Worm (Caenorhabditis elegans) whole organism, young adult: ENCODE measurements around the gene ZK1307.9.

Experiments used
- D2030.7 ChIP-seq: fragments of 200-800 bp; sonication (Bioruptor generic); IDR thresholded peaks from 2 replicates; pipeline ENCODE4 v1.3.6; 2022; ENCODE audit warnings: missing genetic modification reagents, missing genetic modification characterization, missing compliant biosample characterization
- F23B12.7 ChIP-seq: sonication (generic microtip); optimal IDR thresholded peaks from 2 replicates; lab custom pipeline; 2017; ENCODE audit warnings: missing genetic modification characterization, mild to moderate bottlenecking, missing compliant biosample characterization, antibody characterized with exemption, moderate library complexity; ENCODE audit not compliant: insufficient read depth
- F33H1.4 ChIP-seq: fragments of 200-800 bp; sonication (Bioruptor generic); IDR thresholded peaks from 2 replicates; pipeline ENCODE4 v1.3.6; 2022; ENCODE audit warnings: missing genetic modification reagents, missing genetic modification characterization, missing compliant biosample characterization
- Y67H2A.10 ChIP-seq: fragments of 200-800 bp; sonication (Bioruptor generic); conservative IDR thresholded peaks from 2 replicates; pipeline ENCODE4 v1.3.6; 2022; ENCODE audit warnings: missing genetic modification reagents, missing genetic modification characterization, missing compliant biosample characterization
- akir-1 ChIP-seq: fragments of 200-800 bp; sonication (Bioruptor generic); optimal IDR thresholded peaks from 2 replicates; lab custom pipeline; 2018; ENCODE audit warnings: mild to moderate bottlenecking, missing genetic modification characterization, moderate library complexity, missing compliant biosample characterization
- ama-1 ChIP-seq, 3 experiments: fragments of 150-350 bp in 1 of 3; sonication (generic microtip) in 2 of 3; optimal IDR thresholded peaks; 2 replicates each; lab custom pipeline; 2014 to 2018; ENCODE audit warnings: missing biosample characterization in 2 of 3, missing genetic modification characterization in 2 of 3, missing genetic modification reagents in 2 of 3
- aptf-2 ChIP-seq: fragments of 200-800 bp; sonication (Bioruptor generic); conservative IDR thresholded peaks from 2 replicates; pipeline ENCODE4 v1.3.6; 2022; ENCODE audit warnings: missing genetic modification reagents, missing genetic modification characterization, missing compliant biosample characterization
- aptf-3 ChIP-seq: fragments of 200-800 bp; sonication (Bioruptor generic); IDR thresholded peaks from 2 replicates; pipeline ENCODE4 v1.3.6; 2022; ENCODE audit warnings: missing genetic modification characterization, missing compliant biosample characterization
- attf-5 ChIP-seq: fragments of 200-800 bp; sonication (Bioruptor generic); optimal IDR thresholded peaks from 2 replicates; lab custom pipeline; 2018; ENCODE audit warnings: mild to moderate bottlenecking, missing genetic modification characterization, missing compliant biosample characterization
- cebp-1 ChIP-seq, 2 experiments: fragments of 200-800 bp in 1 of 2; sonication (Bioruptor generic) in 1 of 2; sonication (generic microtip) in 1 of 2; IDR thresholded peaks in 1 of 2; optimal IDR thresholded peaks in 1 of 2; 2 replicates each; pipeline versions ENCODE4 v1.3.6 to Lab custom; 2017 to 2022; ENCODE audit warnings: missing compliant biosample characterization in 2 of 2, missing genetic modification characterization in 2 of 2, mild to moderate bottlenecking in 1 of 2, missing genetic modification reagents in 1 of 2, moderate library complexity in 1 of 2
- ceh-79 ChIP-seq: sonication (generic microtip); optimal IDR thresholded peaks from 2 replicates; lab custom pipeline; 2017; ENCODE audit warnings: mild to moderate bottlenecking, missing genetic modification characterization, missing compliant biosample characterization
- ets-4 ChIP-seq: fragments of 200-800 bp; sonication (Bioruptor generic); optimal IDR thresholded peaks from 2 replicates; lab custom pipeline; 2018; ENCODE audit warnings: mild to moderate bottlenecking, missing genetic modification characterization, missing compliant biosample characterization
- hmg-1.2 ChIP-seq: fragments of 200-800 bp; sonication (Bioruptor generic); IDR thresholded peaks from 2 replicates; pipeline ENCODE4 v1.3.6; 2022; ENCODE audit warnings: missing genetic modification reagents, missing genetic modification characterization, missing compliant biosample characterization
- hrde-1 ChIP-seq: sonication (generic microtip); optimal IDR thresholded peaks from 2 replicates; lab custom pipeline; 2016; ENCODE audit warnings: missing genetic modification characterization, mild to moderate bottlenecking, missing compliant biosample characterization, moderate library complexity, missing genotype, missing genetic modification reagents, borderline replicate concordance
- let-607 ChIP-seq, 2 experiments: fragments of 200-800 bp in 1 of 2; sonication (Bioruptor generic) in 1 of 2; sonication (generic microtip) in 1 of 2; optimal IDR thresholded peaks; 2 replicates each; lab custom pipeline; 2016 to 2018; ENCODE audit warnings: mild to moderate bottlenecking in 2 of 2, missing compliant biosample characterization in 2 of 2, missing genetic modification characterization in 2 of 2, moderate library complexity in 2 of 2, missing genotype in 1 of 2
- lir-1 ChIP-seq: fragments of 200-800 bp; sonication (Bioruptor generic); conservative IDR thresholded peaks from 2 replicates; pipeline ENCODE4 v1.3.6; 2022; ENCODE audit warnings: missing genetic modification reagents, missing genetic modification characterization, missing compliant biosample characterization
- lsl-1 ChIP-seq: fragments of 200-800 bp; sonication (Bioruptor generic); optimal IDR thresholded peaks from 2 replicates; lab custom pipeline; 2018; ENCODE audit warnings: mild to moderate bottlenecking, missing genetic modification characterization, moderate library complexity, missing compliant biosample characterization
- madf-6 ChIP-seq: fragments of 200-800 bp; sonication (Bioruptor generic); IDR thresholded peaks from 2 replicates; pipeline ENCODE4 v1.3.6; 2022; ENCODE audit warnings: missing genetic modification reagents, missing genetic modification characterization, missing compliant biosample characterization
- madf-8 ChIP-seq: fragments of 200-800 bp; sonication (Bioruptor generic); conservative IDR thresholded peaks from 2 replicates; pipeline ENCODE4 v1.3.6; 2022; ENCODE audit warnings: missing genetic modification reagents, missing genetic modification characterization, missing compliant biosample characterization
- mcd-1 ChIP-seq: fragments of 200-800 bp; sonication (Bioruptor generic); IDR thresholded peaks from 2 replicates; pipeline ENCODE4 v1.3.6; 2022; ENCODE audit warnings: missing genetic modification reagents, missing genetic modification characterization, missing compliant biosample characterization
- nfya-1 ChIP-seq: sonication (generic microtip); optimal IDR thresholded peaks from 2 replicates; lab custom pipeline; 2017; ENCODE audit warnings: antibody characterized with exemption, missing compliant biosample characterization, missing genetic modification characterization, borderline replicate concordance; ENCODE audit not compliant: insufficient read depth
- nfya-2 ChIP-seq: fragments of 200-800 bp; sonication (Bioruptor generic); IDR thresholded peaks from 2 replicates; pipeline ENCODE4 v1.3.6; 2022; ENCODE audit warnings: missing genetic modification reagents, missing genetic modification characterization, missing compliant biosample characterization
- nhr-120 ChIP-seq: fragments of 200-800 bp; sonication (Bioruptor generic); IDR thresholded peaks from 2 replicates; pipeline ENCODE4 v1.3.6; 2022; ENCODE audit warnings: missing genetic modification characterization, missing compliant biosample characterization
- nhr-80 ChIP-seq: sonication (generic microtip); optimal IDR thresholded peaks from 2 replicates; lab custom pipeline; 2016; ENCODE audit warnings: missing genetic modification characterization, missing compliant biosample characterization
- sdz-38 ChIP-seq: sonication (generic microtip); optimal IDR thresholded peaks from 2 replicates; lab custom pipeline; 2016; ENCODE audit warnings: missing genotype, missing genetic modification characterization, missing compliant biosample characterization
- snpc-1.1 ChIP-seq: sonication (generic microtip); optimal IDR thresholded peaks from 2 replicates; lab custom pipeline; 2017; ENCODE audit warnings: missing genetic modification characterization, mild to moderate bottlenecking, missing compliant biosample characterization, antibody characterized with exemption, moderate library complexity, missing genotype, missing genetic modification reagents; ENCODE audit not compliant: insufficient read depth
- snpc-1.3 ChIP-seq: sonication (generic microtip); optimal IDR thresholded peaks from 2 replicates; lab custom pipeline; 2017; ENCODE audit warnings: missing genetic modification characterization, mild to moderate bottlenecking, missing compliant biosample characterization, antibody characterized with exemption, moderate library complexity, missing genotype, missing genetic modification reagents; ENCODE audit not compliant: insufficient read depth
- tbx-9 ChIP-seq: sonication (generic microtip); optimal IDR thresholded peaks from 2 replicates; lab custom pipeline; 2016; ENCODE audit warnings: borderline replicate concordance, missing genetic modification characterization, inconsistent platforms, missing compliant biosample characterization
- xnd-1 ChIP-seq: sonication (generic microtip); optimal IDR thresholded peaks from 2 replicates; lab custom pipeline; 2016; ENCODE audit warnings: missing genotype, missing genetic modification reagents, missing genetic modification characterization, missing compliant biosample characterization
- ztf-25 ChIP-seq: fragments of 200-800 bp; sonication (Bioruptor generic); IDR thresholded peaks from 2 replicates; pipeline ENCODE4 v1.3.6; 2022; ENCODE audit warnings: missing genetic modification reagents, missing genetic modification characterization, missing compliant biosample characterization
- ztf-28 ChIP-seq: fragments of 200-800 bp; sonication (Bioruptor generic); IDR thresholded peaks from 2 replicates; pipeline ENCODE4 v1.3.6; 2022; ENCODE audit warnings: missing genetic modification reagents, missing genetic modification characterization, missing compliant biosample characterization

Gene ZK1307.9

ce11 chrII:9621913-9622348 lies 27.4 kb upstream of the ZK1307.9 start (continued):
- TF ChIP-seq nfya-1 (tag; lab: Kevin White, UChicago) (no peak), ztf-28 (GFP tag; lab: Robert Waterston, UW) (no peak), nfya-2 (GFP tag; lab: Robert Waterston, UW) (no peak), lir-1 (GFP tag; lab: Robert Waterston, UW) (no peak; the same call in 1 of the 2 replicates), sdz-38 (tag; lab: Kevin White, UChicago) (no peak), ets-4 (GFP tag; lab: Kevin White, UChicago) (no peak), akir-1 (GFP tag; lab: Kevin White, UChicago) (peak; percentile 6), ceh-79 (tag; lab: Kevin White, UChicago) (no peak), ama-1 (optimal IDR thresholded peaks at IDR 0.05; lab: Kevin White, UChicago) (no peak), ama-1 (GFP tag; optimal IDR thresholded peaks at IDR 0.05; lab: Kevin White, UChicago) (no peak), tbx-9 (no peak), nhr-120 (no peak), F23B12.7 (tag; lab: Kevin White, UChicago) (no peak), Y67H2A.10 (no peak), aptf-3 (no peak), cebp-1 (GFP tag; IDR thresholded peaks at IDR 0.05; lab: Robert Waterston, UW) (peak; percentile 69), cebp-1 (tag; optimal IDR thresholded peaks at IDR 0.05; lab: Kevin White, UChicago) (peak; percentile 82)
- TF ChIP-seq, all 124 proteins: peak for 16

- TF ChIP-seq xnd-1 (tag; lab: Kevin White, UChicago) (peak; percentile 60), snpc-1.1 (tag; lab: Kevin White, UChicago) (no peak), F33H1.4 (GFP tag; lab: Robert Waterston, UW) (peak; percentile 81), aptf-2 (GFP tag; lab: Robert Waterston, UW) (no peak), hrde-1 (tag; lab: Kevin White, UChicago) (no peak), madf-8 (GFP tag; lab: Robert Waterston, UW) (0 out of 2 replicates have a peak, but pooled peaks have one; percentile 12), lsl-1 (peak; percentile 82), snpc-1.3 (tag; lab: Kevin White, UChicago) (peak; percentile 57), D2030.7 (GFP tag; lab: Robert Waterston, UW) (peak; percentile 45; the same call in 1 of the 2 replicates), let-607 (tag; optimal IDR thresholded peaks at IDR 0.05; lab: Kevin White, UChicago) (peak; percentile 70 to 78), madf-6 (peak; percentile 83), nhr-80 (tag; lab: Kevin White, UChicago) (peak; percentile 56), attf-5 (peak; percentile 1), ztf-25 (GFP tag; lab: Robert Waterston, UW) (no peak), mcd-1 (0 out of 2 replicates have a peak, but pooled peaks have one; percentile 34), hmg-1.2 (GFP tag; lab: Robert Waterston, UW) (0 out of 2 replicates have a peak, but pooled peaks have one; percentile 5)
Observed at ce11 chrII:9624110-9624695, 25.1 kb upstream of the ZK1307.9 start, which contains the start of the genes dnj-20 and ZK1307.8. TSS of gene dnj-20 (minus strand) at chrII:9624176. TSS of gene ZK1307.8 (plus strand) at chrII:9624613.

DNA sequence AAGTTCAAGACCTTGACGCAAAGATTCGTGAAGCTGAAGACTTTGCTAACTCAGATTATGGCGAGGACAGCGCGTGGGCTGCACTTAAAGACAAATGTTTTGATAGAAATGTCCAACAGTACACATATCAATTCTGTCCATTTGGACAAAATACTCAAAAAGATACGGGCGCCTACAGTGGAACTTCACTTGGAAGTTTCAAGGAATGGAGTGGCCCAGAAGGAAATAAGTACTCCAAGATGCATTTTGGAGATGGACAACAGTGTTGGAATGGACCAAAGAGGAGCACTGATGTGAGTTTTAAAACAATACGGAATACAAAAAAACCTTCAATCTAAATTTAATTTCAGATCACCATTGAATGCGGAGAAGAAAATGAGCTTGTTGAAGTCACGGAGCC lies 23.4 kb upstream of the ZK1307.9 start:
- no peak for TF ChIP-seq lsl-1
